Fruit fly (Drosophila melanogaster) whole organism, pupa: Measurements from ENCODE around the gene meng.

Source experiments
- CG10348 ChIP-seq: fragments of 200-800 bp; sonication (Bioruptor generic); IDR thresholded peaks from 2 replicates; pipeline ENCODE4 v1.3.6; 2022; ENCODE audit warnings: missing biosample characterization, missing genetic modification characterization
- CG14655 ChIP-seq: fragments of 200-800 bp; sonication (Bioruptor generic); optimal IDR thresholded peaks from 3 replicates; lab custom pipeline; 2017; ENCODE audit warnings: mild to moderate bottlenecking, missing biosample characterization, missing genetic modification reagents, missing genetic modification characterization
- CG17806 ChIP-seq: fragments of 200-800 bp; sonication (Bioruptor generic); optimal IDR thresholded peaks from 2 replicates; lab custom pipeline; 2018; ENCODE audit warnings: missing biosample characterization, mild to moderate bottlenecking, missing genetic modification characterization, moderate library complexity
- CG32121 ChIP-seq: fragments of 200-800 bp; sonication (Bioruptor generic); IDR thresholded peaks from 2 replicates; pipeline ENCODE4 v1.3.6; 2022; ENCODE audit warnings: missing biosample characterization, missing genetic modification characterization
- CG4496 ChIP-seq: fragments of 200-800 bp; sonication (Bioruptor generic); IDR thresholded peaks from 3 replicates; pipeline ENCODE4 v1.3.6; 2022; ENCODE audit warnings: missing biosample characterization, missing genetic modification characterization
- Pif1B ChIP-seq: fragments of 200-800 bp; sonication (Bioruptor generic); optimal IDR thresholded peaks from 3 replicates; lab custom pipeline; 2016; ENCODE audit warnings: missing biosample characterization, missing genetic modification characterization
- Snoo ChIP-seq: fragments of 200-800 bp; sonication (Bioruptor generic); optimal IDR thresholded peaks from 3 replicates; lab custom pipeline; 2017; ENCODE audit warnings: missing biosample characterization, mild to moderate bottlenecking, missing genetic modification characterization, inconsistent platforms
- fd96Ca ChIP-seq: fragments of 200-800 bp; sonication (Bioruptor generic); IDR thresholded peaks from 3 replicates; pipeline ENCODE4 v1.3.6; 2022; ENCODE audit warnings: missing biosample characterization, missing genetic modification characterization
- gl ChIP-seq: fragments of 200-800 bp; sonication (Bioruptor generic); optimal IDR thresholded peaks from 2 replicates; lab custom pipeline; 2018; ENCODE audit warnings: missing biosample characterization, mild to moderate bottlenecking, missing genetic modification characterization

Gene meng

DNA sequence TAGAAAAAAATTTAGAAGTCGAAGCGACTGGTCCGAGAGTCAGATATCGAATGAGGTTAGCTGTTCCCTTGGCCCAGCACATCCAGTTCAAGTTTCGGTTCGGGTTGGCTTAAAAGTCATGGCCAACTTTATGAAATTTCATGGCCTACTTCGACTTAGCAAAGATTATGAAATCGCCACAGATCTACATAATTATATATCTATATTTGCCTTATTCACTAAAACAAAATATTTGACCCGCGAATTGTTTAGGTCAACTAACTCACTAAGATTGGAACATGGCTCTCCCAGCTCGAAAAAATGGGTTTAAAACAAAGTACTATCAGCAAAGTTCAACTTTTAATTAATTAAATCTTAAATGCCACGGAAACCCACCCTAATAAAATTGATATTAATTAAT is 58.5 kb downstream of the meng start, which contains the start of gene CG17376:
CG17376 (minus strand) TSS at position 101 of the 400 bp plus-strand sequence.
- TF ChIP-seq gl (tag; lab: Kevin White, UChicago): no peak
- no peak for TF ChIP-seq CG14655 (GFP tag; lab: Kevin White, UChicago)
- TF ChIP-seq CG4496 (GFP tag; lab: Robert Waterston, UW): no peak
- TF ChIP-seq CG10348 (GFP tag; lab: Robert Waterston, UW): no peak
- no peak for TF ChIP-seq Pif1B (GFP tag; lab: Kevin White, UChicago)
- no peak for TF ChIP-seq CG32121 (GFP tag; lab: Robert Waterston, UW)
- no peak for TF ChIP-seq Snoo (tag; lab: Kevin White, UChicago)
- TF ChIP-seq CG17806 (tag; lab: Kevin White, UChicago): no peak
- no peak for TF ChIP-seq fd96Ca (GFP tag; lab: Robert Waterston, UW)

DNA sequence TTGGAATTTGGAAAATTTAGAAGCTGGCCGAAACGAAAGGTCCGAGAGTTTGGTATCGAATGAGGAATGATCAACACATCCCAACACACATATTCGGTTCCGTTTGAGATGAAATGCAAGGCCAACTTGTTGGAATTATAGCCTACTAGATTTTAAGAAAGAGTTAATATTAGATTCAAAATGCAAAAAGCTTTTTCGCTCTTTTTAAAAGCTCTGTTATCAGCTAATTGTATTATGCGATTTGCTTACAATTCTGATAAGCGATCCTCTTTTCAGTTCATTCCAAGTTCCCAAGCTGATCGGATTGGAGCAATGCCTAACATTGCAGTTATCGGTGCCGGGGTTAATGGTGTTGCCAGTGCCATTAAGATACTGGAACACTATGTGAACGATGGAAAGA is 60.4 kb downstream of the meng start, which contains the start of the genes CG17377 and Daao2:
CG17377 (minus strand) TSS at position 101 of the 400 bp plus-strand sequence.
Daao2 (plus strand) TSS at position 272 of the 400 bp plus-strand sequence.
- no peak for TF ChIP-seq CG4496 (GFP tag; lab: Robert Waterston, UW)
